Fruit fly (Drosophila melanogaster) whole organism, adult: ENCODE results near the gene ppk19.

ENCODE experiments used
- CG11617 ChIP-seq: fragments of 200-800 bp; sonication (Bioruptor generic); optimal IDR thresholded peaks from 2 replicates; lab custom pipeline; 2017; ENCODE audit warnings: mild to moderate bottlenecking, missing biosample characterization, missing genetic modification reagents, missing genetic modification characterization
- CG12768 ChIP-seq: fragments of 200-800 bp; sonication (Bioruptor generic); optimal IDR thresholded peaks from 2 replicates; lab custom pipeline; 2017; ENCODE audit warnings: missing biosample characterization, missing genetic modification characterization, mild to moderate bottlenecking, moderate library complexity, missing genetic modification reagents
- CG14711 ChIP-seq: fragments of 200-800 bp; sonication (Bioruptor generic); optimal IDR thresholded peaks from 2 replicates; lab custom pipeline; 2018; ENCODE audit warnings: missing biosample characterization, mild to moderate bottlenecking, missing genetic modification characterization, moderate library complexity
- CG1620 ChIP-seq: fragments of 200-800 bp; sonication (Bioruptor generic); optimal IDR thresholded peaks from 2 replicates; lab custom pipeline; 2016; ENCODE audit warnings: missing biosample characterization, missing genetic modification characterization
- CG33017 ChIP-seq: fragments of 200-800 bp; sonication (Bioruptor generic); optimal IDR thresholded peaks from 2 replicates; lab custom pipeline; 2018; ENCODE audit warnings: missing biosample characterization, mild to moderate bottlenecking, missing genetic modification characterization, moderate library complexity
- CG5204 ChIP-seq: fragments of 200-800 bp; sonication (Bioruptor generic); optimal IDR thresholded peaks from 2 replicates; lab custom pipeline; 2016; ENCODE audit warnings: missing biosample characterization, missing genetic modification characterization
- CG7045 ChIP-seq: fragments of 200-800 bp; sonication (Bioruptor generic); optimal IDR thresholded peaks from 2 replicates; lab custom pipeline; 2017; ENCODE audit warnings: missing biosample characterization, mild to moderate bottlenecking, missing genetic modification characterization
- CG7101 ChIP-seq: fragments of 200-800 bp; sonication (Bioruptor generic); optimal IDR thresholded peaks from 2 replicates; lab custom pipeline; 2018; ENCODE audit warnings: missing biosample characterization, mild to moderate bottlenecking, missing genetic modification characterization, moderate library complexity
- Clk ChIP-seq: fragments of 200-800 bp; sonication (Bioruptor generic); optimal IDR thresholded peaks from 2 replicates; lab custom pipeline; 2017; ENCODE audit warnings: missing biosample characterization, missing genetic modification characterization
- Crg-1 ChIP-seq: fragments of 200-800 bp; sonication (Bioruptor generic); optimal IDR thresholded peaks from 2 replicates; lab custom pipeline; 2016; ENCODE audit warnings: missing biosample characterization, missing genetic modification characterization
- Hr96 ChIP-seq: fragments of 200-800 bp; sonication (Bioruptor generic); optimal IDR thresholded peaks from 2 replicates; lab custom pipeline; 2016; ENCODE audit warnings: missing biosample characterization, missing genetic modification characterization
- Mnt ChIP-seq: fragments of 200-800 bp; sonication (Bioruptor generic); optimal IDR thresholded peaks from 2 replicates; lab custom pipeline; 2016; ENCODE audit warnings: missing biosample characterization, mild to moderate bottlenecking, missing genetic modification characterization
- bab1 ChIP-seq: fragments of 200-800 bp; sonication (Bioruptor generic); optimal IDR thresholded peaks from 3 replicates; lab custom pipeline; 2019; ENCODE audit warnings: missing biosample characterization, mild to moderate bottlenecking, missing genetic modification characterization, moderate library complexity
- cic ChIP-seq: fragments of 200-800 bp; sonication (Bioruptor generic); optimal IDR thresholded peaks from 2 replicates; lab custom pipeline; 2017; ENCODE audit warnings: missing biosample characterization, mild to moderate bottlenecking, missing genetic modification characterization, moderate library complexity
- cnc ChIP-seq, 2 experiments: fragments of >200 bp; optimal IDR thresholded peaks; 2 replicates each; lab custom pipeline; 2017
- kay ChIP-seq: fragments of 200-800 bp; sonication (Bioruptor generic); peaks from one replicate; lab custom pipeline; 2016; ENCODE audit warnings: missing biosample characterization, missing genetic modification characterization, borderline replicate concordance
- ovo ChIP-seq: fragments of 200-800 bp; sonication (Bioruptor generic); optimal IDR thresholded peaks from 2 replicates; lab custom pipeline; 2016; ENCODE audit warnings: missing biosample characterization, missing genetic modification characterization
- pad ChIP-seq: fragments of 200-800 bp; sonication (Bioruptor generic); optimal IDR thresholded peaks from 3 replicates; lab custom pipeline; 2017; ENCODE audit warnings: missing biosample characterization, missing genetic modification characterization, mild to moderate bottlenecking, moderate library complexity, missing genetic modification reagents
- tj ChIP-seq: fragments of 200-800 bp; sonication (Bioruptor generic); optimal IDR thresholded peaks from 3 replicates; lab custom pipeline; 2017; ENCODE audit warnings: missing biosample characterization, mild to moderate bottlenecking, missing genetic modification characterization, moderate library complexity
- toe ChIP-seq: fragments of 200-800 bp; sonication (Bioruptor generic); optimal IDR thresholded peaks from 2 replicates; lab custom pipeline; 2016; ENCODE audit warnings: missing biosample characterization, missing genetic modification characterization

ppk19 gene

dm6 chr3R:29672156-29672555 lies at the start of gene ppk19:
Gene ppk19, plus strand, starts transcription at chr3R:29672456.
- no peak for TF ChIP-seq kay
- TF ChIP-seq Hr96 (GFP tag; lab: Kevin White, UChicago) = no peak
- TF ChIP-seq pad = no peak
- TF ChIP-seq CG7045 (GFP tag; lab: Kevin White, UChicago) = no peak
- no peak for TF ChIP-seq CG5204 (GFP tag; lab: Kevin White, UChicago)
- TF ChIP-seq CG33017 = no peak
- no peak for TF ChIP-seq Crg-1 (GFP tag; lab: Kevin White, UChicago)
- no peak for TF ChIP-seq bab1 (GFP tag; lab: Kevin White, UChicago)
- TF ChIP-seq toe (GFP tag; lab: Kevin White, UChicago) = no peak
- TF ChIP-seq CG11617 (GFP tag; lab: Kevin White, UChicago) = no peak
- no peak for TF ChIP-seq CG1620 (GFP tag; lab: Kevin White, UChicago)
- TF ChIP-seq Mnt (GFP tag; lab: Kevin White, UChicago) = no peak
- TF ChIP-seq Clk = no peak
- TF ChIP-seq CG14711 (tag; lab: Kevin White, UChicago) = no peak

dm6 chr3R:29625883-29626282 lies 46.4 kb upstream of the ppk19 start:
- TF ChIP-seq toe (GFP tag; lab: Kevin White, UChicago) (peak; percentile 7), Mnt (GFP tag; lab: Kevin White, UChicago) (no peak)

dm6 chr3R:29651488-29651887 lies 20.8 kb upstream of the ppk19 start:
- TF ChIP-seq cnc (optimal IDR thresholded peaks at IDR 0.05; lab: Kevin White, UChicago) (no peak), Hr96 (GFP tag; lab: Kevin White, UChicago) (no peak), CG33017 (no peak), bab1 (GFP tag; lab: Kevin White, UChicago) (no peak), toe (GFP tag; lab: Kevin White, UChicago) (no peak), CG5204 (GFP tag; lab: Kevin White, UChicago) (no peak), CG12768 (GFP tag; lab: Kevin White, UChicago) (no peak), CG14711 (tag; lab: Kevin White, UChicago) (no peak), Mnt (GFP tag; lab: Kevin White, UChicago) (no peak), Clk (no peak), ovo (no peak)

- TF ChIP-seq Mnt (GFP tag; lab: Kevin White, UChicago) (no peak), cnc (optimal IDR thresholded peaks at IDR 0.05; lab: Kevin White, UChicago) (no peak), ovo (no peak), Crg-1 (GFP tag; lab: Kevin White, UChicago) (no peak), Hr96 (GFP tag; lab: Kevin White, UChicago) (no peak), CG5204 (GFP tag; lab: Kevin White, UChicago) (no peak), CG1620 (GFP tag; lab: Kevin White, UChicago) (no peak), toe (GFP tag; lab: Kevin White, UChicago) (no peak), CG33017 (no peak), CG14711 (tag; lab: Kevin White, UChicago) (no peak), tj (no peak), bab1 (GFP tag; lab: Kevin White, UChicago) (no peak), CG7101 (tag; lab: Kevin White, UChicago) (no peak)
Observed at dm6 chr3R:29659950-29660349, 12.3 kb upstream of the ppk19 start, which contains the start of gene Dop1R2. Gene Dop1R2, minus strand, starts transcription at chr3R:29659984.

- TF ChIP-seq cnc (optimal IDR thresholded peaks at IDR 0.05; lab: Kevin White, UChicago) = no peak
- TF ChIP-seq tj = no peak
- no peak for TF ChIP-seq Clk
- TF ChIP-seq bab1 (GFP tag; lab: Kevin White, UChicago) = no peak
- no peak for TF ChIP-seq cic (GFP tag; lab: Kevin White, UChicago)
- no peak for TF ChIP-seq ovo
- no peak for TF ChIP-seq CG14711 (tag; lab: Kevin White, UChicago)
- TF ChIP-seq Mnt (GFP tag; lab: Kevin White, UChicago) = no peak
- no peak for TF ChIP-seq CG7101 (tag; lab: Kevin White, UChicago)
- no peak for TF ChIP-seq CG12768 (GFP tag; lab: Kevin White, UChicago)
- TF ChIP-seq CG33017 = no peak
- TF ChIP-seq pad = no peak
Observed at dm6 chr3R:29664183-29664829, 8.0 kb upstream of the ppk19 start, which contains the start of gene ppk21. Gene ppk21, plus strand, starts transcription at chr3R:29664779.

- no peak for TF ChIP-seq CG14711 (tag; lab: Kevin White, UChicago)
Observed at dm6 chr3R:29668777-29669176, 3.5 kb upstream of the ppk19 start, which contains the start of the genes ppk20 and ppk30. Gene ppk20, minus strand, starts transcription at chr3R:29668877. Gene ppk30, plus strand, starts transcription at chr3R:29669149.

dm6 chr3R:29671060-29671707 lies 1.1 kb upstream of the ppk19 start, which contains the start of gene Obp99a:
Gene Obp99a, plus strand, starts transcription at chr3R:29671657.
- TF ChIP-seq tj (peak; percentile 94), CG12768 (GFP tag; lab: Kevin White, UChicago) (no peak)
